Worm (Caenorhabditis elegans) whole organism, mixed stage, embryonic: ENCODE measurements around the gene R08A2.9.

Experiments used
- ceh-83 ChIP-seq: fragments of 200-800 bp; sonication (Bioruptor generic); optimal IDR thresholded peaks from 2 replicates; lab custom pipeline; 2018; ENCODE audit warnings: mild to moderate bottlenecking, missing genetic modification characterization, missing compliant biosample characterization
- ces-1 ChIP-seq: fragments of 150-350 bp; optimal IDR thresholded peaks from 2 replicates; lab custom pipeline; 2014; ENCODE audit warnings: missing biosample characterization, missing genetic modification reagents, missing genetic modification characterization
- drap-1 ChIP-seq: fragments of 200-800 bp; sonication (Bioruptor generic); optimal IDR thresholded peaks from 3 replicates; lab custom pipeline; 2018; ENCODE audit warnings: mild to moderate bottlenecking, missing genetic modification characterization, missing compliant biosample characterization
- elt-3 ChIP-seq: fragments of 150-350 bp; optimal IDR thresholded peaks from 2 replicates; lab custom pipeline; 2014; ENCODE audit warnings: missing biosample characterization, missing genetic modification characterization
- flh-1 ChIP-seq: fragments of 200-800 bp; sonication (Bioruptor generic); optimal IDR thresholded peaks from 2 replicates; lab custom pipeline; 2018; ENCODE audit warnings: mild to moderate bottlenecking, missing genetic modification characterization, moderate library complexity, missing compliant biosample characterization
- lin-13 ChIP-seq: fragments of 150-350 bp; optimal IDR thresholded peaks from 2 replicates; lab custom pipeline; 2014; ENCODE audit warnings: missing biosample characterization, missing genetic modification characterization
- lsy-2 ChIP-seq: fragments of 150-350 bp; optimal IDR thresholded peaks from 2 replicates; lab custom pipeline; 2014; ENCODE audit warnings: missing biosample characterization, missing genetic modification characterization
- nhr-12 ChIP-seq: fragments of 150-350 bp; optimal IDR thresholded peaks from 2 replicates; lab custom pipeline; 2014; ENCODE audit warnings: missing biosample characterization, missing genetic modification characterization
- nhr-237 ChIP-seq: fragments of 150-350 bp; optimal IDR thresholded peaks from 2 replicates; lab custom pipeline; 2014; ENCODE audit warnings: missing biosample characterization, missing genetic modification characterization
- nhr-28 ChIP-seq: fragments of 150-350 bp; optimal IDR thresholded peaks from 2 replicates; lab custom pipeline; 2014; ENCODE audit warnings: missing biosample characterization, missing genetic modification characterization
- pha-4 ChIP-seq: fragments of 150-350 bp; optimal IDR thresholded peaks from 2 replicates; lab custom pipeline; 2018; ENCODE audit warnings: missing biosample characterization, missing genetic modification reagents, missing genetic modification characterization
- snpc-4 ChIP-seq: fragments of 150-350 bp; optimal IDR thresholded peaks from 2 replicates; lab custom pipeline; 2014; ENCODE audit warnings: missing biosample characterization, missing genetic modification characterization
- unc-39 ChIP-seq: fragments of 150-350 bp; optimal IDR thresholded peaks from 2 replicates; lab custom pipeline; 2014; ENCODE audit warnings: missing biosample characterization, missing genetic modification characterization
- unc-62 ChIP-seq: fragments of 150-350 bp; optimal IDR thresholded peaks from 2 replicates; lab custom pipeline; 2014; ENCODE audit warnings: missing biosample characterization, missing genetic modification reagents, missing genetic modification characterization

ce11 chrV:14748608-14749137, 40.6 kb downstream of the R08A2.9 start, which contains the start of the genes lipl-8 and Y50E8A.22:
- no peak for TF ChIP-seq unc-62 (GFP tag; lab: Kevin White, UChicago)
- no peak for TF ChIP-seq elt-3
- TF ChIP-seq ceh-83 (GFP tag; lab: Kevin White, UChicago): no peak
- no peak for TF ChIP-seq nhr-237 (tag; lab: Kevin White, UChicago)
- no peak for TF ChIP-seq snpc-4 (tag; lab: Kevin White, UChicago)
- TF ChIP-seq nhr-28 (tag; lab: Kevin White, UChicago): no peak
- no peak for TF ChIP-seq nhr-12 (tag; lab: Kevin White, UChicago)
- TF ChIP-seq pha-4 (tag; lab: Kevin White, UChicago): no peak
- TF ChIP-seq lsy-2 (tag; lab: Kevin White, UChicago): no peak
- no peak for TF ChIP-seq unc-39
- no peak for TF ChIP-seq lin-13 (tag; lab: Kevin White, UChicago)
- no peak for TF ChIP-seq drap-1 (GFP tag; lab: Kevin White, UChicago)
- TF ChIP-seq flh-1 (GFP tag; lab: Kevin White, UChicago): no peak
- TF ChIP-seq ces-1 (GFP tag; lab: Kevin White, UChicago): no peak
